Worm (Caenorhabditis elegans) whole organism, L4 larva: ENCODE measurements around the gene fipr-2.

Experiments used
- ceh-82 ChIP-seq: sonication (generic microtip); optimal IDR thresholded peaks from 2 replicates; lab custom pipeline; 2017; ENCODE audit warnings: missing biosample characterization, missing genetic modification characterization
- fos-1 ChIP-seq: fragments of 150-350 bp; optimal IDR thresholded peaks from 2 replicates; lab custom pipeline; 2014; ENCODE audit warnings: missing biosample characterization, missing genetic modification characterization
- mdl-1 ChIP-seq, 2 experiments: fragments of 150-350 bp in 1 of 2; sonication (generic microtip) in 1 of 2; optimal IDR thresholded peaks; 2 replicates each; lab custom pipeline; 2014 to 2017; ENCODE audit warnings: missing biosample characterization in 2 of 2, missing genetic modification characterization in 2 of 2
- mep-1 ChIP-seq: fragments of 150-350 bp; sonication (generic microtip); optimal IDR thresholded peaks from 3 replicates; lab custom pipeline; 2014; ENCODE audit warnings: missing biosample characterization, missing genetic modification characterization

DNA sequence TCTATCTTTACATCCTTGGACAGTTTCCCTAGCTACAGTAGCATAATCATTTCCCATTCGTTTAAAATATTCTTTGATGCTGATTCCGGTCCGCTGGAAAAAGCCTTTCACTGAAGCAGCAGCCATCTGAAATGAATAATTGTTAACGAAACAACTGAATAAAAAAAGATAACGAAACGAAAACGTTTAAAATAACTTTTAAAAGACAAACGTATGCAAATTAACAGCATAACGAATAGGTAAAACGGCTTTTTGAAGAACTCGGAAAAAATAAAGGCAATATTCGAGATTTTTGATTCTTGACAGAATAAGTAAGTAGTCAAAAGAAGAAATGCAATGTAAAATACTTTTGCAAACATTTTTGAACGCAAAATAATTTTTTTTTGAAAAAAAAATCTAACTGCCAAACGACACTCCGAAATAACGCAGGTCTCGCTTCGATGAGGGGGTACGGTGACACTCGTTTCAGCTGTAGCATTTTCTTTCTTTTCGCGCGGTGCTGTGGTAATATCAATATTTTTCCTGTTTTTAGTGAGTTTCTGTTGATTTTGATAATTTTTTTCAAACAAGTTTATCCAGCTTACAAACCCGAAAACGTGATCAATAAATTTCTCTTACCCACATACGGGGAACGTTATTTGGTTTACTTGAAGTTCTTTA, 47.1 kb upstream of the fipr-2 start, which contains the start of the genes R04F11.5 and R04F11.2:
- no peak for TF ChIP-seq ceh-82 (tag; lab: Kevin White, UChicago)
- no peak for TF ChIP-seq mdl-1 (tag; optimal IDR thresholded peaks at IDR 0.05; lab: Kevin White, UChicago)
- TF ChIP-seq fos-1 (tag; lab: Kevin White, UChicago), result no peak
- peak; percentile 84 for TF ChIP-seq mep-1
